Fruit fly (Drosophila melanogaster) whole organism, embryonic: ENCODE data around the gene zen.
A peak's percentile ranks its signal among the peaks of the same experiment; 100 is the strongest.

Source experiments
- ATbp ChIP-seq: fragments of 200-800 bp; sonication (Bioruptor generic); optimal IDR thresholded peaks from 2 replicates; lab custom pipeline; 2017; ENCODE audit warnings: missing biosample characterization, mild to moderate bottlenecking, missing genetic modification characterization, missing genetic modification reagents
- Ada2b ChIP-seq: fragments of 200-800 bp; sonication (Bioruptor generic); IDR thresholded peaks from 2 replicates; pipeline ENCODE4 v1.3.6; 2022; ENCODE audit warnings: missing biosample characterization, missing genetic modification characterization
- Aef1 ChIP-seq: fragments of 200-800 bp; sonication (Bioruptor generic); IDR thresholded peaks from 3 replicates; pipeline ENCODE4 v1.3.6; 2022; ENCODE audit warnings: missing biosample characterization, missing genetic modification characterization
- Awh ChIP-seq: fragments of 200-800 bp; sonication (Bioruptor generic); IDR thresholded peaks from 2 replicates; pipeline ENCODE4, ENCODE4 v1.3.6; 2022; ENCODE audit warnings: missing biosample characterization, missing genetic modification characterization
- CG10321 ChIP-seq: fragments of 200-800 bp; sonication (Bioruptor generic); IDR thresholded peaks from 2 replicates; pipeline ENCODE4 v1.3.6; 2022; ENCODE audit warnings: missing biosample characterization, missing genetic modification characterization
- CG12071 ChIP-seq: fragments of 200-800 bp; sonication (Bioruptor generic); optimal IDR thresholded peaks from 3 replicates; lab custom pipeline; 2018; ENCODE audit warnings: missing biosample characterization, mild to moderate bottlenecking, missing genetic modification characterization
- CG17385 ChIP-seq: fragments of 200-800 bp; sonication (Bioruptor generic); optimal IDR thresholded peaks from 3 replicates; lab custom pipeline; 2018; ENCODE audit warnings: missing biosample characterization, mild to moderate bottlenecking, missing genetic modification characterization
- CG17802 ChIP-seq: fragments of 200-800 bp; sonication (Bioruptor generic); optimal IDR thresholded peaks from 2 replicates; lab custom pipeline; 2018; ENCODE audit warnings: missing biosample characterization, mild to moderate bottlenecking, missing genetic modification characterization, moderate library complexity
- CG3847 ChIP-seq: fragments of 200-800 bp; sonication (Bioruptor generic); IDR thresholded peaks from 2 replicates; pipeline ENCODE4 v1.3.6; 2022; ENCODE audit warnings: missing biosample characterization, missing genetic modification characterization
- CG6854 ChIP-seq: fragments of 200-800 bp; sonication (Bioruptor generic); optimal IDR thresholded peaks from 3 replicates; lab custom pipeline; 2017; ENCODE audit warnings: missing biosample characterization, mild to moderate bottlenecking, missing genetic modification characterization
- CG7963 ChIP-seq: fragments of 200-800 bp; sonication (Bioruptor generic); IDR thresholded peaks from 3 replicates; pipeline ENCODE4 v1.3.6; 2022; ENCODE audit warnings: missing biosample characterization, missing genetic modification characterization; ENCODE audit not compliant: partially characterized antibody
- CG8924 ChIP-seq: fragments of 200-800 bp; optimal IDR thresholded peaks from 3 replicates; lab custom pipeline; 2019; ENCODE audit warnings: missing biosample characterization, mild to moderate bottlenecking, missing genetic modification characterization, moderate library complexity
- CG8944 ChIP-seq: fragments of 200-800 bp; sonication (Bioruptor generic); optimal IDR thresholded peaks from 3 replicates; lab custom pipeline; 2016; ENCODE audit warnings: missing biosample characterization, missing genetic modification characterization
- CG9727 ChIP-seq: fragments of 200-800 bp; sonication (Bioruptor generic); optimal IDR thresholded peaks from 3 replicates; lab custom pipeline; 2017; ENCODE audit warnings: missing biosample characterization, mild to moderate bottlenecking, missing genetic modification characterization
- CkIIα-i1 ChIP-seq: fragments of 200-800 bp; sonication (Bioruptor generic); IDR thresholded peaks from 2 replicates; pipeline ENCODE4 v1.3.6; 2022; ENCODE audit warnings: missing biosample characterization, missing genetic modification characterization
- D ChIP-seq, 2 experiments: fragments of 200-800 bp in 1 of 2; fragments of >200 bp in 1 of 2; sonication (Bioruptor generic) in 1 of 2; optimal IDR thresholded peaks; 2 replicates in 1 of 2; 3 replicates in 1 of 2; lab custom pipeline; 2017; ENCODE audit warnings: mild to moderate bottlenecking in 1 of 2, missing biosample characterization in 1 of 2, missing genetic modification characterization in 1 of 2, missing genetic modification reagents in 1 of 2
- E2f1 ChIP-seq: fragments of 200-800 bp; sonication (Bioruptor generic); IDR thresholded peaks from 2 replicates; pipeline ENCODE4 v1.3.6; 2022; ENCODE audit warnings: missing biosample characterization, missing genetic modification characterization
- ERR ChIP-seq: fragments of 200-800 bp; sonication (Bioruptor generic); optimal IDR thresholded peaks from 2 replicates; lab custom pipeline; 2016; ENCODE audit warnings: missing biosample characterization, missing genetic modification characterization
- Ets65A ChIP-seq: fragments of 200-800 bp; sonication (Bioruptor generic); peaks from one replicate; lab custom pipeline; 2016; ENCODE audit warnings: missing biosample characterization, missing genetic modification characterization
- Fer2 ChIP-seq: fragments of 200-800 bp; sonication (Bioruptor generic); optimal IDR thresholded peaks from 2 replicates; lab custom pipeline; 2018; ENCODE audit warnings: missing biosample characterization, mild to moderate bottlenecking, missing genetic modification characterization, moderate library complexity
- Fer3 ChIP-seq: fragments of 200-800 bp; sonication (Bioruptor generic); optimal IDR thresholded peaks from 2 replicates; lab custom pipeline; 2018; ENCODE audit warnings: missing biosample characterization, mild to moderate bottlenecking, missing genetic modification characterization, moderate library complexity
- H15 ChIP-seq: fragments of 200-800 bp; sonication (Bioruptor generic); IDR thresholded peaks from 3 replicates; pipeline ENCODE4 v1.3.6; 2022; ENCODE audit warnings: missing biosample characterization, missing genetic modification characterization
- HLH3B ChIP-seq: fragments of 200-800 bp; sonication (Bioruptor generic); IDR thresholded peaks from 2 replicates; pipeline ENCODE4 v1.3.6; 2022; ENCODE audit warnings: missing biosample characterization, missing genetic modification characterization
- MBD-R2 ChIP-seq: fragments of 200-800 bp; sonication (Bioruptor generic); IDR thresholded peaks from 2 replicates; pipeline ENCODE4 v1.3.6; 2022; ENCODE audit warnings: missing biosample characterization, missing genetic modification characterization
- Oli ChIP-seq: fragments of 200-800 bp; sonication (Bioruptor generic); optimal IDR thresholded peaks from 2 replicates; lab custom pipeline; 2018; ENCODE audit warnings: missing biosample characterization, mild to moderate bottlenecking, missing genetic modification characterization, moderate library complexity
- Rfx ChIP-seq: fragments of 200-800 bp; sonication (Bioruptor generic); IDR thresholded peaks from 2 replicates; pipeline ENCODE4 v1.3.6; 2022; ENCODE audit warnings: missing biosample characterization, missing genetic modification characterization
- Rx ChIP-seq: fragments of 200-800 bp; sonication (Bioruptor generic); IDR thresholded peaks from 2 replicates; pipeline ENCODE4 v1.3.6; 2022; ENCODE audit warnings: missing biosample characterization, missing genetic modification characterization
- TFAM ChIP-seq: fragments of 200-800 bp; sonication (Bioruptor generic); optimal IDR thresholded peaks from 2 replicates; lab custom pipeline; 2017; ENCODE audit warnings: missing biosample characterization, missing genetic modification characterization, inconsistent platforms
- Tbp ChIP-seq: fragments of >200 bp; optimal IDR thresholded peaks from 2 replicates; lab custom pipeline; 2018; ENCODE audit warnings: missing biosample characterization, missing genetic modification characterization
- br ChIP-seq: fragments of >200 bp; optimal IDR thresholded peaks from 2 replicates; lab custom pipeline; 2017
- cg ChIP-seq: fragments of 200-800 bp; sonication (Bioruptor generic); optimal IDR thresholded peaks from 3 replicates; lab custom pipeline; 2019; ENCODE audit warnings: missing biosample characterization, mild to moderate bottlenecking, missing genetic modification characterization, moderate library complexity
- danr ChIP-seq: fragments of 200-800 bp; sonication (Bioruptor generic); IDR thresholded peaks from 2 replicates; pipeline ENCODE4 v1.3.6; 2022; ENCODE audit warnings: missing biosample characterization, missing genetic modification characterization
- emc ChIP-seq: fragments of 200-800 bp; sonication (Bioruptor generic); optimal IDR thresholded peaks from 2 replicates; lab custom pipeline; 2016; ENCODE audit warnings: missing biosample characterization, missing genetic modification characterization
- exex ChIP-seq: fragments of 200-800 bp; sonication (Bioruptor generic); optimal IDR thresholded peaks from 4 replicates; lab custom pipeline; 2018; ENCODE audit warnings: missing biosample characterization, mild to moderate bottlenecking, missing genetic modification characterization, moderate library complexity
- gcm2 ChIP-seq: fragments of 200-800 bp; sonication (Bioruptor generic); optimal IDR thresholded peaks from 2 replicates; lab custom pipeline; 2016; ENCODE audit warnings: missing biosample characterization, missing genetic modification characterization
- gt ChIP-seq: fragments of 200-800 bp; sonication (Bioruptor generic); IDR thresholded peaks from 2 replicates; pipeline ENCODE4 v1.3.6; 2022; ENCODE audit warnings: missing biosample characterization, missing genetic modification characterization
- hb ChIP-seq: fragments of 200-800 bp; sonication (Bioruptor generic); IDR thresholded peaks from 3 replicates; pipeline ENCODE4 v1.3.6; 2022; ENCODE audit warnings: missing biosample characterization, missing genetic modification characterization; ENCODE audit not compliant: partially characterized antibody
- hkb ChIP-seq, 2 experiments: fragments of 200-800 bp in 1 of 2; fragments of >200 bp in 1 of 2; sonication (Bioruptor generic) in 1 of 2; IDR thresholded peaks in 1 of 2; optimal IDR thresholded peaks in 1 of 2; 2 replicates each; pipeline versions ENCODE4 v1.3.6 to Lab custom; 2017 to 2022; ENCODE audit warnings: missing biosample characterization in 1 of 2, missing genetic modification characterization in 1 of 2
- jigr1 ChIP-seq: fragments of 200-800 bp; sonication (Bioruptor generic); IDR thresholded peaks from 3 replicates; pipeline ENCODE4 v1.3.6; 2022; ENCODE audit warnings: missing biosample characterization, missing genetic modification characterization
- ken ChIP-seq: fragments of 200-800 bp; sonication (Bioruptor generic); IDR thresholded peaks from 3 replicates; pipeline ENCODE4 v1.3.6; 2022; ENCODE audit warnings: missing biosample characterization, missing genetic modification characterization
- lov ChIP-seq, 2 experiments: fragments of 200-800 bp in 1 of 2; fragments of >200 bp in 1 of 2; sonication (Bioruptor generic) in 1 of 2; IDR thresholded peaks in 1 of 2; optimal IDR thresholded peaks in 1 of 2; 2 replicates in 1 of 2; 3 replicates in 1 of 2; pipeline versions ENCODE4 v1.3.6 to Lab custom; 2017 to 2022; ENCODE audit warnings: missing biosample characterization in 1 of 2, missing genetic modification characterization in 1 of 2
- maf-S ChIP-seq: fragments of 200-800 bp; sonication (Bioruptor generic); optimal IDR thresholded peaks from 2 replicates; lab custom pipeline; 2016; ENCODE audit warnings: missing biosample characterization, missing genetic modification characterization
- nom ChIP-seq: fragments of 200-800 bp; sonication (Bioruptor generic); optimal IDR thresholded peaks from 2 replicates; lab custom pipeline; 2017; ENCODE audit warnings: missing biosample characterization, missing genetic modification characterization, mild to moderate bottlenecking, moderate library complexity, missing genetic modification reagents
- pum ChIP-seq: fragments of 200-800 bp; sonication (Bioruptor generic); optimal IDR thresholded peaks from 2 replicates; lab custom pipeline; 2016; ENCODE audit warnings: missing biosample characterization, missing genetic modification characterization
- sens-2 ChIP-seq: fragments of 200-800 bp; sonication (Bioruptor generic); IDR thresholded peaks from 2 replicates; pipeline ENCODE4 v1.3.6; 2022; ENCODE audit warnings: missing biosample characterization, missing genetic modification characterization
- unc-4 ChIP-seq: fragments of 200-800 bp; sonication (Bioruptor generic); IDR thresholded peaks from 2 replicates; pipeline ENCODE4 v1.3.6; 2022; ENCODE audit warnings: missing biosample characterization, missing genetic modification characterization; ENCODE audit not compliant: partially characterized antibody
- usp ChIP-seq: fragments of >200 bp; optimal IDR thresholded peaks from 2 replicates; lab custom pipeline; 2017; ENCODE audit warnings: missing biosample characterization, missing genetic modification characterization
- vfl ChIP-seq: fragments of 200-800 bp; sonication (Bioruptor generic); optimal IDR thresholded peaks from 2 replicates; lab custom pipeline; 2016; ENCODE audit warnings: missing biosample characterization, missing genetic modification characterization
- vnd ChIP-seq: fragments of 200-800 bp; sonication (Bioruptor generic); IDR thresholded peaks from 3 replicates; pipeline ENCODE4 v1.3.6; 2022; ENCODE audit warnings: missing biosample characterization, missing genetic modification characterization; ENCODE audit not compliant: partially characterized antibody
- z ChIP-seq: fragments of 200-800 bp; sonication (Bioruptor generic); IDR thresholded peaks from 3 replicates; pipeline ENCODE4 v1.3.6; 2022; ENCODE audit warnings: missing biosample characterization, missing genetic modification characterization
- zfh1 ChIP-seq: fragments of 200-800 bp; sonication (Bioruptor generic); IDR thresholded peaks from 3 replicates; pipeline ENCODE4 v1.3.6; 2022; ENCODE audit warnings: missing biosample characterization, missing genetic modification characterization

Gene zen

dm6 chr3R:6764848-6765247 is 10.9 kb upstream of the zen start (continued):
- TF ChIP-seq CG8924 (tag; lab: Kevin White, UChicago) = no peak
- TF ChIP-seq Awh = peak; percentile 71
- no peak for TF ChIP-seq pum
- no peak for TF ChIP-seq Tbp (GFP tag; lab: Kevin White, UChicago)
- TF ChIP-seq danr (GFP tag; lab: Robert Waterston, UW) = no peak
- TF ChIP-seq Fer2 = no peak
- TF ChIP-seq vnd = no peak
- no peak for TF ChIP-seq gcm2
- no peak for TF ChIP-seq CG17802 (tag; lab: Kevin White, UChicago)
- no peak for TF ChIP-seq CG10321
- no peak for TF ChIP-seq emc (GFP tag; lab: Kevin White, UChicago)
- no peak for TF ChIP-seq Ets65A (GFP tag; lab: Kevin White, UChicago)
- TF ChIP-seq Rfx = no peak
- no peak for TF ChIP-seq CkIIα-i1 (GFP tag; lab: Robert Waterston, UW)
- no peak for TF ChIP-seq exex
- no peak for TF ChIP-seq cg
- TF ChIP-seq CG3847 (GFP tag; lab: Robert Waterston, UW) = no peak
- no peak for TF ChIP-seq CG8944
- TF ChIP-seq CG7963 = no peak
- TF ChIP-seq E2f1 = no peak
- no peak for TF ChIP-seq nom
- TF ChIP-seq vfl (GFP tag; lab: Kevin White, UChicago) = no peak
- TF ChIP-seq unc-4 (GFP tag; lab: Robert Waterston, UW) = no peak
- no peak for TF ChIP-seq CG6854 (GFP tag; lab: Kevin White, UChicago)
- no peak for TF ChIP-seq maf-S
- TF ChIP-seq ATbp = peak; percentile 64
- TF ChIP-seq Rx (GFP tag; lab: Robert Waterston, UW) = no peak
- no peak for TF ChIP-seq Aef1 (GFP tag; lab: Robert Waterston, UW)
- no peak for TF ChIP-seq HLH3B (GFP tag; lab: Robert Waterston, UW)
- TF ChIP-seq H15 (GFP tag; lab: Robert Waterston, UW) = no peak
- no peak for TF ChIP-seq z (GFP tag; lab: Robert Waterston, UW)
- no peak for TF ChIP-seq D (optimal IDR thresholded peaks at IDR 0.05; lab: Kevin White, UChicago)
- TF ChIP-seq D (GFP tag; optimal IDR thresholded peaks at IDR 0.05; lab: Kevin White, UChicago) = no peak
- no peak for TF ChIP-seq sens-2 (GFP tag; lab: Robert Waterston, UW)
- TF ChIP-seq lov (optimal IDR thresholded peaks at IDR 0.05; lab: Kevin White, UChicago) = no peak
- no peak for TF ChIP-seq lov (GFP tag; IDR thresholded peaks at IDR 0.05; lab: Robert Waterston, UW)
- TF ChIP-seq hb (GFP tag; lab: Robert Waterston, UW) = no peak
- no peak for TF ChIP-seq Oli (tag; lab: Kevin White, UChicago)
- TF ChIP-seq jigr1 (GFP tag; lab: Robert Waterston, UW) = no peak
- TF ChIP-seq CG9727 (GFP tag; lab: Kevin White, UChicago) = peak; percentile 27
- TF ChIP-seq MBD-R2 (GFP tag; lab: Robert Waterston, UW) = no peak
- TF ChIP-seq gt = no peak
- TF ChIP-seq CG12071 = peak; percentile 30
- TF ChIP-seq Fer3 = peak; percentile 12
- TF ChIP-seq usp = no peak
- no peak for TF ChIP-seq TFAM
- no peak for TF ChIP-seq Ada2b (GFP tag; lab: Robert Waterston, UW)
- no peak for TF ChIP-seq ERR (GFP tag; lab: Kevin White, UChicago)
- TF ChIP-seq ken (GFP tag; lab: Robert Waterston, UW) = no peak
- 0 out of 3 replicates have a peak, but pooled peaks have one; percentile 20 for TF ChIP-seq zfh1 (GFP tag; lab: Robert Waterston, UW)
- no peak for TF ChIP-seq CG17385
- TF ChIP-seq br (lab: Kevin White, UChicago) = no peak
- no peak for TF ChIP-seq hkb (optimal IDR thresholded peaks at IDR 0.05; lab: Kevin White, UChicago)
- TF ChIP-seq hkb (GFP tag; IDR thresholded peaks at IDR 0.05; lab: Robert Waterston, UW) = peak; percentile 29; the same call in 1 of the 2 replicates
